Fruit fly (Drosophila melanogaster) whole organism, larva: ENCODE results near the gene CG3777.

ENCODE experiments used
- noc ChIP-seq: fragments of 200-800 bp; sonication (Bioruptor generic); optimal IDR thresholded peaks from 3 replicates; lab custom pipeline; 2019; ENCODE audit warnings: missing biosample characterization, mild to moderate bottlenecking, missing genetic modification characterization, moderate library complexity

CG3777 gene

DNA sequence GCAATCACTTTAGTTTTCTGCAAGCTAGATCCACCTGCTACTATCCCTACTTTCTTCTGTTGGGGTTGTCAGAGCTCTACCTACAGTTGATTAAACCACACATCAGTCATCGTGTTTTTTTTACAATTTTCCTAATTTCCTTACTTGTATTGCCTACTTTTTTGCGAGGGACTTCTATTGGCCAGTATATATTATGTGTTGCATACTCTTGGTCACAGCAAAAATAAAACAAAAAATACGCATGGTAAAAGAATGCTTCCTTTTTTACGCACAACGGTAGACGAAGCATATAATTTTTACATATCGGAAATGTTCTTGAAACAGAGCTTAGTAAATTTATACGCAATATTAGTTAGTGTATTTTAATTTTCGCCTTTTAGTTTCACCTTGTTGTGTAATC is 81.9 kb downstream of the CG3777 start:
- no peak for TF ChIP-seq noc

DNA sequence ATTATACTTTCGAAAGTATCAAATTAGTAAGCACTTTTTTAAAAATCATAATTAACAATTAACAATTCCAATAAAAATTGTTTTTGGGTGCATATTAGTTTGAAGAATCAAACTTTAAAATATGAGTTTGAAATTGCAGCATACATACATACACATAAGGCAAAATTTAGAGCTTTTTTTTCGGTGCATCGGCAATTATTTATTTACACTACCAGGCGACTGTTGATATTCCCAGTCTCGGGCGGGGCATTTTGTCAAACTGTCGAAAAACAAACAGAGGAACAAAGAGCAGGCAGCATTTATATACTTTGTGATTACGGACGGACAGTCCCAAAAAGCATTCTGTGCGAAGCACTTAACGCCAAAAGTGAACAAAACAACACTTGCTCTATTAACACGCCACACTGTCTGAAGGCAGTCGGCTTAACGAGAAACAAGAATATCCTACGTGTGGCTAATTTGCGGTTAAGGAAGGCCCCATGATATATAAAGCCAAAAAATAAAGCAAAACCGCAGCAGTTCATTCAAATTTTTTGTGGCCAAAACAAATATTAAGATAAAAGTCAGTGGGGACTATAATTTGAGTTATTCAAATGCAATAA is 82.7 kb downstream of the CG3777 start:
- no peak for TF ChIP-seq noc

DNA sequence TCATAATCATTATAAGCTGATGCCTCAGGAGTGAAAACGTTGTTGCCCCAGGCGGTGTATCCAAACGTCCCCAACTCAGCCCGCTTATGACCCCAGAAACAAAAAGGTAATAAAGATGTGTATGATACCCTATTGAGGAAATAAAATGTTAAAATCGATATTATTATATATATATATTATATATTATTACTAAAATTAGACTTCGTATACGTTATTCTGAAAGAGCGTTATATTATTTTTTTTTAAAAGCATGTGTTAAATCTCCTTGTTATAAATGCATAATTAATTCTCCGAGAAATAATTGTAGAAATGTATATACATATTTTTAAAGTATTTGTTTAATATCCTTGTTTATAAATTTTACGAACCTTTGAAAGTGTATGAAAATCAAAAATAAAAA is 84.5 kb downstream of the CG3777 start:
- no peak for TF ChIP-seq noc

DNA sequence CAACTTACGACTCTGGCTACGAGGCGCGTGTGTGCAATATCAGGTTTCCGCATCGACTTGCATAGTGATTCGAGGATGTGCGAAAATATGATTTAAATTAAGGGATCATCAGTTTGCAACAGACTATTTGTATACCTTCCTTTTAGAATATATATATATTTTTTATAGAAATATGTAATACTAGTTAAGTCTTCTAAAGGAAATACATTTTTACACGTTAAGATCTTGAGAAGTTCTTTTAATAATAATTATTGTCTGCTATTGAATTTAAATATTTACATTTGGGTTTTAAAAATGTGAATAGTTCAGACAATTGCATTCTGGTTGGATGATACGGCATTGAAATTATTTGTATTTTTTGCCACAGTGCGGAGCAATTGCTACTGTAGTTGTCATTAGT is 87.4 kb downstream of the CG3777 start:
- TF ChIP-seq noc = no peak

DNA sequence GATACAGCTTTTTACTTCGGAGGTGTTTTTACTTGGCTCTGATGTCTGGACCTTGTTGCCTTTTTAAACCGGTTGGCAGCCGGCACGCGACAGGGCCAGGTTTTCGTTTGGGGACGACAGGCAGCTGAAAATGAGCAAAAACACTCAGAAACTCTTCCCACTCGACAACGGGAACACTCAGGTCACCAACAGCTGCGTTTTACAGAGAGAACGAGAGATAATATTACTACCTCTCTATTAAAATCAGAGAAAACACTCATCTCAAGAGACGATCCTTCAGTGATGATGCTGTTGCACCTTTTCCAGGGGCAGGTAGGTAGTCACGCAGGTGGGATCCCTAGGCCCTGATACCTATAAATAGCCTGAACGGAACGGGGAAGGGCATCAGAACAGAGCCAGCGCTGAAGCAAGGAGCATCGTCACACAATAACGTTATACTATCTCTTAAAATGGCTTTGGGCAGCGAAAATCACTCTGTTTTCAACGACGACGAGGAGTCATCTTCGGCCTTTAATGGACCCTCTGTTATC is 90.2 kb downstream of the CG3777 start, which contains the start of gene ac:
Gene ac, plus strand, starts transcription at position 387 of the 530 bp plus-strand sequence.
- TF ChIP-seq noc = no peak

DNA sequence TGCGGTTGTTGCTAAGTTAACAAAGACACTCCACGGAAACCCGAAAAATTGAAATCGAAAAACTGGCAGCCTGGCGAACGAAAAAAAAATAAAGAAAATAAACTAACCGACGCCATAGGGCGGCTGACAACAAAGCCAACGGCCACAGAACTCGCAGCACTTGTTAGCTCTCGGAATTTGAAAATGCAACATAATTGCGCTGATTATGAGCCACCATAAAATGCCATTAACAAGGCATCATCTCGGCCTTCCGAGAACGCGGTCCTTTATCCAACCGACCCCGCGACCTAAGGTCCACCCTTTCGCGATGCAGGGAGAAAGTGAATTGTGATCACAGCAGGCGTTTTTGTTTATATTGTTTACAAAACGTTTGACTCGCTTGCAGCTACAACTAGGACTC is 97.9 kb downstream of the CG3777 start:
- TF ChIP-seq noc = no peak

DNA sequence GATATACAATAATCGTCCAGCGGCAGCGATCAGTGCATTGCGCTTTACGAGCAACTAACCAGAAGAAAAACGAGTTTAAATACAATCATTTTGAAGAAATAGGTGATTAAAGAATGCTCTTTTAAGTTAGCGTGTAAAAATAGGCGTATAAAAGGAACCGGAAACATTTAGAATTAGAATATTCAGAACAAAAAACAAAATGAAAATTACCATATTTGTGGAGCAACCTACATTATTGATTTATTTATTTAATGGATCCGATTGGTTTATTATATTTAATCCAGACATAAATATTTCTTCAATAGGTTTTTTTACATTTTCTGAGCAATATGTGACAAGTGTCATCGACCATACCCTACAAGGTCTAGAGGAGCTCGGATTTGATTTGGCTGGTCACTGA is 98.8 kb downstream of the CG3777 start:
- no peak for TF ChIP-seq noc

DNA sequence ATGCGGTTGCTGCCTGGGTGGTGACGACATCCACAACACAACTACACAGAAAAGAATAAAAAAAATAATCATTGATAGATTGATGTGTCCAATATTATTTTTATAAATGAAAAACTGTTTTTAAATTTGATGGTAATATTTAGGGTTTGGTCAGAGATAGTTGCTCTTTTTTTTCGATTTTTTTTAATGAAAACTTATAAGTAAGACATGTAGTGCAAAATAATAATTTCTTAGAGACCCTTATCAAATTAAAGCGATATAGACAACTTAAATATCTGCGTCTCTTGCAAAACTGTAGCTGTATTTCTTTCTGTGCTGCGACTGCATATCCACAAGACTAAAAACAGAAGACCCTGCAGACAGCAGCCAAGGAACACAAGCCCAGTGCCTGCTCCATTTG is 100.0 kb downstream of the CG3777 start:
- TF ChIP-seq noc = no peak

DNA sequence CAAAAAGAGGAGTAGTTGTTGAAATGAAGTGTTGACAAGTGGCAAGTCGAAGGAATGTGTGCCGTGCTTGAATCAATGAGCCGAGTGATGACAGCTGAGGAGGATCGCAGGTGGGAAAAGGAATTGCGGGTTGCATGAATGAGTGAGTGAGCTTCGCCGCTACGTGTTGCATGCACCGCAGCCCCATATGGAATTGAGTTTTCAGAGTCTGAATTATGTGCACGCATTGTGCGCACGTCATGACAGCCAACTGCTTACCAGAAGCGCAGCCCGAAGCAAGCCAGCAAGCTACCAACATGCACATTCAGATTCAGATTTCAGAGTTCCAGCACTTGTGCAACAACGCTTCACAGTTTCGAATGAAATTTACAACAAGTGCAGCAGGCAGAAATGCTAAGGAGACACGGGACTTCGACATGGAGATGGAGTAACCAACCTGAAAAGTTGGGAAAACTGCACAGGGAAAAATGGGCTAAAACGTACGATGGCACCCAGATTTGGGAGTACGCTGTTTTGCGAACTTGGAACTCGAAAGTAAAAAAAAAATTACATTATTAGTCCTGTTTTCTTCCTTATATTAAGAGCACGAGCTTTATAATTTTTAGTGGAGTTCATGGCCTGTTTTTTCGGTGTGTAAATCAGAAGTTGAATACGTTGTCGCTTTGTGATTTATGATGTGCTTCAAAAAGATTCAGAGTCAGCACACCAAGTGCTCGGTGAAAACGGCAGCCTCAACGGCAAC is 106.4 kb downstream of the CG3777 start:
- no peak for TF ChIP-seq noc

DNA sequence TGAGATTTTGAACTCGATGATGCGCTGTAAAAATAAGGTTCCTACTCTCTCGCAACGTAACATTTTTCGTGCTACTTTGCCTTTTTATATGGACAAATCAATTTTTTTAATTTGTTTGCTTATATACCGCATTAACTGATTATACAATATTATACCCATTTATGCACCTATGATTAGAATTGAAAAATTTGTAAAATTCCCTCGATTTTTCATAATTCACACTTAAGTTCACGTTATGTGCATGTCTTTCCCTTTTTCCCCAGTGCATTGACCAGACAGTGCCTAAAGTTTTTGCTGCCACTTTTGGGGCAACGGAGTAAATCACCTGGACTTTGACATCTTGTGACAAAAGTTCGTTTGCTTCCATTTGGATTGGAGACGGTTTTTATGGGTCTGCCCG is 111.0 kb downstream of the CG3777 start:
- TF ChIP-seq noc = no peak

DNA sequence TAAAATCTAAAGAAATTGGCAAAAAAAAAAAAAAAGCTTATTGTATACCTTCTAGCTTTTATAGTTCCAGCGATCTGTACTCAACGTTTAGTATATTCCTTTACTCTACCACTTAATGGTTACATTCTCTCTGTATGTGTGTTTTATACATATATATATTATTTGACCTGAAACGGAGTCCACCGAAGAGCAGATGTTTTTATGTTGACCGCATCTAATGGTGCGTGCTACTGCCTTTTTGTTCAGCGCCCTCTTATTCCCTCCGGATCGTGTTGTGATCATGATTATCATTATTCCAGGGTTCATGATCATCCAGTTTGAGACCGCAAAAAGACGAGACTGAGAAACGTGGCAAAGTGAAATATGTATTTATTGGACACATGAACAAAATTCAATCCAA is 112.7 kb downstream of the CG3777 start:
- no peak for TF ChIP-seq noc

DNA sequence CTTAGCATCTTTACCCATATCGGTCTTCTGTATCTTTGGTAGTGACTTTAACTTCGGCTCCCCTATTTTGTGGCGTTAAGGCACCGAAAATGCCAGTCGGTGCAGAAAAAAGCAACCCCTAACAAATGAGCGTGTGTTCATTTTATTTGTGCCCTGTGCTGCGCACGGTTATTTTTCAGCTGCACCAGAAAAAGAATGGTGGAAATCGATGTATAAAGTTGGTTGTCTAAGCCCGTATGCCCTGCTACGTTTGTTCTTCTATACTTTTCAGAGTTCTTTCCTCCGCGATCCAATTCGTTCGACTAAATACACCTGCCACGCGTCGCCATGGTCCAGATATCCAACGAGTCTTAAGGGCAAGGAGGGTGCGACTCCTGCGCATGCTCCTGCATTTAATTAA is 113.5 kb downstream of the CG3777 start:
- TF ChIP-seq noc = no peak

DNA sequence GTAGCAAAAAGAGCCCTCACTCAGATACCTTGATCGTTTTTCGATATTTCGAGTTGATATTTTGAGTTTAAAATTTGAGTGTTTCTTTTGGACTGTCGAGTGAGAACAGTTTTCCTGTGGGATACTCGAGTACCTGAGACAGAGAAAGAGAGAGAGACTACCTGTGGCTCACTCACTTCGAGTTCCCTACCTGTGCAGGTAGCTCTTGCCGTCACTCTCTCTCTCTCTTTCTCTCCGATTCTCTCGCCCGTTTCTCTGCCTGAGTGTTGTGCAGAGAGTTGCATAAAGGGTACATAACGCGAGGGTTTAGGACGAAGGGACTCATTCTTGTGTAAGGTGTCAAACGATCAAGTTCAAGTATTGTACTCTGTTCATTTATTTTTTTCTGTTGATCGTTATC is 116.2 kb downstream of the CG3777 start, which contains the start of gene sc:
Gene sc, plus strand, starts transcription at position 315 of the 400 bp plus-strand sequence.
- TF ChIP-seq noc = no peak

DNA sequence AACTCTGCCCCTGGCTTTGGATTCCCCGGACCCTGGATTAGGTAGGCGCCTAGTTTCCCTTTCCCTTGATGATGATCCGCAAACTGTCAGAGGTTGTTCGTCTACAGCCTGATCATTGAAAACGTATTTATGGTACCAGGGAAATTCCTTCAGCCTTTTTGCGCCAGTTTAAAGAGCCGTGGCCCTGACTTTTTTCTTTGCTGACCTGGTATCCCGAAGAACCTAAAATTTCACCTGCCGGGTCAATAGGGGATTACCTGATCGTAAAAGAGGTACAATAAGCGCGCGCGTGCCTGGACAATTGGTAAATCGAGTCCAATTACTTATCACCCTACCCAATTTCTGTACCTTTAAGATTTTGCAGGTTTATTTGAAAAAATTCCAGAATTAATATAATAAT is 120.2 kb downstream of the CG3777 start:
- no peak for TF ChIP-seq noc
